Worm (Caenorhabditis elegans) whole organism, mixed stage, embryonic: ENCODE results near the gene brc-1.

ENCODE experiments used
- nhr-28 ChIP-seq: fragments of 150-350 bp; optimal IDR thresholded peaks from 2 replicates; lab custom pipeline; 2014; ENCODE audit warnings: missing biosample characterization, missing genetic modification characterization
- pha-4 ChIP-seq: fragments of 150-350 bp; optimal IDR thresholded peaks from 2 replicates; lab custom pipeline; 2018; ENCODE audit warnings: missing biosample characterization, missing genetic modification reagents, missing genetic modification characterization

- TF ChIP-seq pha-4 (tag; lab: Kevin White, UChicago) = no peak
- no peak for TF ChIP-seq nhr-28 (tag; lab: Kevin White, UChicago)
Observed at ce11 chrIII:3819579-3819978, 43.2 kb downstream of the brc-1 start, which contains the start of gene dpy-27.
